Fruit fly (Drosophila melanogaster): ENCODE measurements around the gene tal-3A.

Gene tal-3A

dm6 chr3R:13831596-13832119 lies 18.7 kb downstream of the tal-3A start (continued):
- TF ChIP-seq CG34406 (GFP tag; optimal IDR thresholded peaks at IDR 0.05) (peak; percentile 89), CG6792 (GFP tag; optimal IDR thresholded peaks at IDR 0.05) (peak; percentile 63), CG10631 (GFP tag; optimal IDR thresholded peaks at IDR 0.05) (peak; percentile 54), salr (GFP tag; optimal IDR thresholded peaks at IDR 0.05) (peak in 1 of 2 experiments; percentile 18), CG15336 (GFP tag; IDR thresholded peaks at IDR 0.05) (peak; percentile 96), esn (GFP tag; optimal IDR thresholded peaks at IDR 0.05) (peak; percentile 79), lz (GFP tag; optimal IDR thresholded peaks at IDR 0.05) (peak; percentile 62), Sox14 (GFP tag; optimal IDR thresholded peaks at IDR 0.05) (peak; percentile 38), Lpt (GFP tag; optimal IDR thresholded peaks at IDR 0.05) (peak; percentile 33), CG4318 (GFP tag; optimal IDR thresholded peaks at IDR 0.05) (peak; percentile 52), Gug (GFP tag; IDR thresholded peaks at IDR 0.05) (0 out of 2 replicates have a peak, but pooled peaks have one; percentile 70), CG3032 (tag; optimal IDR thresholded peaks at IDR 0.05) (peak; percentile 45), CG31627 (GFP tag; optimal IDR thresholded peaks at IDR 0.05) (peak; percentile 47), Met (GFP tag; optimal IDR thresholded peaks at IDR 0.05) (peak; percentile 79), net (GFP tag; optimal IDR thresholded peaks at IDR 0.05) (peak; percentile 69), dsx (GFP tag; optimal IDR thresholded peaks at IDR 0.05; ENCODE audit: poor library complexity, severe bottlenecking) (peak; percentile 63), CG11762 (GFP tag; optimal IDR thresholded peaks at IDR 0.05; ENCODE audit: insufficient read depth) (peak; percentile 40), Sox15 (GFP tag; optimal IDR thresholded peaks at IDR 0.05) (peak; percentile 53), CG3919 (GFP tag; optimal IDR thresholded peaks at IDR 0.05) (peak; percentile 52), Smox (GFP tag; optimal IDR thresholded peaks at IDR 0.05) (peak; percentile 71), pdm3 (GFP tag; optimal IDR thresholded peaks at IDR 0.05) (peak; percentile 47), CG6854 (GFP tag; optimal IDR thresholded peaks at IDR 0.05) (peak; percentile 78)

DNA sequence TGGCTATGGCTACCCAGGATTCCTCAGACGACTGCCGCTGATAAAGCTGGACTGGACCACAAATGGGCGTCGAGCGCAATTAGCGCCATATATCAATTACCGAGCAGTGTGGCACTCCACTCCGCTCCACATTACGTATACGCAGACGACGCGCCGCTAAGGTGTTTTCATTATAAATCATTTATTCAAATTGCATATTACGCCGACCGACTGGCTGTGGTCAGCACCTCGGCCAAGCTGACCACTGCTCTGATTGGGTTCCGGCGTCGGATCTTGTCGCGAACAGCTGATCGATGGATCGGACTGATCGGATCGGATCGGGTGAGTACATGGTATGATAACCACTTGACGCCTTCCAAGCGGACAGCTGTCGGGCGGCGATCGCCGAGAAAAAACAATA lies 20.0 kb downstream of the tal-3A start:
- peak; percentile 87 for TF ChIP-seq svp (GFP tag)
- no peak for TF ChIP-seq Eip75B (GFP tag; optimal IDR thresholded peaks at IDR 0.05)
- no peak for TF ChIP-seq Hr39 (GFP tag; optimal IDR thresholded peaks at IDR 0.05)
- no peak for TF ChIP-seq CG11294 (GFP tag; IDR thresholded peaks at IDR 0.05)
- TF ChIP-seq CG1621 (tag; optimal IDR thresholded peaks at IDR 0.05), result no peak

dm6 chr3R:13833515-13833914 lies 20.6 kb downstream of the tal-3A start:
- TF ChIP-seq Met (GFP tag; optimal IDR thresholded peaks at IDR 0.05) (no peak), fd59A (GFP tag; optimal IDR thresholded peaks at IDR 0.05) (no peak), Eip93F (GFP tag; optimal IDR thresholded peaks at IDR 0.05) (no peak), CG3032 (tag; optimal IDR thresholded peaks at IDR 0.05) (no peak), eg (GFP tag; IDR thresholded peaks at IDR 0.05) (no peak), CG6854 (GFP tag; optimal IDR thresholded peaks at IDR 0.05) (no peak), Hr4 (GFP tag; optimal IDR thresholded peaks at IDR 0.05) (no peak), achi (GFP tag; optimal IDR thresholded peaks at IDR 0.05) (no peak), CG10669 (GFP tag; optimal IDR thresholded peaks at IDR 0.05) (no peak), CG8319 (GFP tag; optimal IDR thresholded peaks at IDR 0.05) (no peak), Smox (GFP tag; optimal IDR thresholded peaks at IDR 0.05) (no peak), Hr38 (GFP tag; optimal IDR thresholded peaks at IDR 0.05) (no peak), Sox102F (GFP tag; optimal IDR thresholded peaks at IDR 0.05) (no peak), Eip75B (GFP tag; optimal IDR thresholded peaks at IDR 0.05) (no peak), svp (GFP tag) (no peak), topi (GFP tag; optimal IDR thresholded peaks at IDR 0.05) (no peak), vri (GFP tag; optimal IDR thresholded peaks at IDR 0.05) (no peak)
